Worm (Caenorhabditis elegans) whole organism, L2 larva: Measurements from ENCODE around the gene hmgr-1.
A peak's percentile ranks its signal among the peaks of the same experiment; 100 is the strongest.

Experiments used
- C34F6.9 ChIP-seq: fragments of 150-350 bp; optimal IDR thresholded peaks from 2 replicates; lab custom pipeline; 2014; ENCODE audit warnings: missing biosample characterization, missing genetic modification characterization
- F13H6.1 ChIP-seq: sonication (generic microtip); optimal IDR thresholded peaks from 2 replicates; lab custom pipeline; 2016; ENCODE audit warnings: missing genetic modification characterization, missing compliant biosample characterization
- R02D3.7 ChIP-seq: fragments of 150-350 bp; optimal IDR thresholded peaks from 2 replicates; lab custom pipeline; 2014; ENCODE audit warnings: missing biosample characterization, missing genetic modification characterization
- Y55F3AM.14 ChIP-seq: fragments of 200-800 bp; sonication (Bioruptor generic); optimal IDR thresholded peaks from 2 replicates; lab custom pipeline; 2018; ENCODE audit warnings: mild to moderate bottlenecking, missing genetic modification characterization, missing compliant biosample characterization
- alr-1 ChIP-seq: fragments of 150-350 bp; optimal IDR thresholded peaks from 2 replicates; lab custom pipeline; 2014; ENCODE audit warnings: missing biosample characterization, missing genetic modification characterization
- aly-2 ChIP-seq: fragments of 150-350 bp; optimal IDR thresholded peaks from 2 replicates; lab custom pipeline; 2014; ENCODE audit warnings: missing biosample characterization, missing genetic modification characterization
- ama-1 ChIP-seq: fragments of 150-350 bp; optimal IDR thresholded peaks from 2 replicates; lab custom pipeline; 2018; ENCODE audit warnings: inconsistent platforms
- blmp-1 ChIP-seq: sonication (generic microtip); optimal IDR thresholded peaks from 2 replicates; lab custom pipeline; 2017; ENCODE audit warnings: missing genetic modification characterization, mild to moderate bottlenecking, missing compliant biosample characterization, antibody characterized with exemption, moderate library complexity; ENCODE audit not compliant: insufficient read depth
- ceh-16 ChIP-seq: fragments of 150-350 bp; optimal IDR thresholded peaks from 2 replicates; lab custom pipeline; 2014; ENCODE audit warnings: missing biosample characterization, missing genetic modification characterization
- ceh-82 ChIP-seq: fragments of 150-350 bp; optimal IDR thresholded peaks from 2 replicates; lab custom pipeline; 2014; ENCODE audit warnings: missing biosample characterization, missing genetic modification characterization
- crh-2 ChIP-seq: sonication (generic microtip); optimal IDR thresholded peaks from 2 replicates; lab custom pipeline; 2017; ENCODE audit warnings: missing biosample characterization, missing genetic modification characterization
- elt-3 ChIP-seq: sonication (generic microtip); optimal IDR thresholded peaks from 2 replicates; lab custom pipeline; 2017; ENCODE audit warnings: missing biosample characterization, missing genetic modification characterization
- fos-1 ChIP-seq: fragments of 150-350 bp; optimal IDR thresholded peaks from 2 replicates; lab custom pipeline; 2014; ENCODE audit warnings: missing biosample characterization, missing genetic modification characterization
- gmeb-1 ChIP-seq: fragments of 150-350 bp; optimal IDR thresholded peaks from 2 replicates; lab custom pipeline; 2014; ENCODE audit warnings: missing biosample characterization, missing genetic modification characterization
- lin-13 ChIP-seq: fragments of 150-350 bp; optimal IDR thresholded peaks from 2 replicates; lab custom pipeline; 2014; ENCODE audit warnings: missing biosample characterization, missing genetic modification reagents, missing genetic modification characterization
- lin-39 ChIP-seq: fragments of 150-350 bp; optimal IDR thresholded peaks from 2 replicates; lab custom pipeline; 2014; ENCODE audit warnings: missing biosample characterization, missing genetic modification reagents, missing genetic modification characterization
- lsy-2 ChIP-seq, 2 experiments: fragments of 150-350 bp in 1 of 2; sonication (generic microtip) in 1 of 2; optimal IDR thresholded peaks; 2 replicates each; lab custom pipeline; 2014 to 2017; ENCODE audit warnings: missing biosample characterization in 2 of 2, missing genetic modification characterization in 2 of 2
- mab-5 ChIP-seq: fragments of 150-350 bp; optimal IDR thresholded peaks from 2 replicates; lab custom pipeline; 2014; ENCODE audit warnings: missing biosample characterization, missing genetic modification characterization
- mdl-1 ChIP-seq, 2 experiments: fragments of 150-350 bp in 1 of 2; sonication (generic microtip) in 1 of 2; optimal IDR thresholded peaks; 2 replicates each; lab custom pipeline; 2017; ENCODE audit warnings: missing biosample characterization in 2 of 2, missing genetic modification characterization in 2 of 2
- nhr-12 ChIP-seq: fragments of 150-350 bp; optimal IDR thresholded peaks from 2 replicates; lab custom pipeline; 2014; ENCODE audit warnings: missing biosample characterization, missing genetic modification characterization
- nhr-129 ChIP-seq: fragments of 150-350 bp; optimal IDR thresholded peaks from 2 replicates; lab custom pipeline; 2014; ENCODE audit warnings: missing biosample characterization, missing genetic modification characterization
- nhr-23 ChIP-seq: fragments of 150-350 bp; optimal IDR thresholded peaks from 2 replicates; lab custom pipeline; 2014; ENCODE audit warnings: missing biosample characterization, missing genetic modification reagents, missing genetic modification characterization
- nhr-237 ChIP-seq: fragments of 150-350 bp; optimal IDR thresholded peaks from 2 replicates; lab custom pipeline; 2014; ENCODE audit warnings: missing biosample characterization, missing genetic modification characterization
- nhr-25 ChIP-seq: fragments of 150-350 bp; sonication (generic microtip); optimal IDR thresholded peaks from 3 replicates; lab custom pipeline; 2014; ENCODE audit warnings: missing biosample characterization, missing genetic modification characterization
- nhr-6 ChIP-seq: fragments of 150-350 bp; optimal IDR thresholded peaks from 2 replicates; lab custom pipeline; 2014; ENCODE audit warnings: missing biosample characterization, missing genetic modification characterization
- nhr-77 ChIP-seq: fragments of 150-350 bp; optimal IDR thresholded peaks from 2 replicates; lab custom pipeline; 2014; ENCODE audit warnings: missing biosample characterization, missing genetic modification characterization
- peb-1 ChIP-seq: fragments of 150-350 bp; optimal IDR thresholded peaks from 2 replicates; lab custom pipeline; 2014; ENCODE audit warnings: missing biosample characterization, missing genetic modification characterization
- sem-4 ChIP-seq: fragments of 150-350 bp; optimal IDR thresholded peaks from 2 replicates; lab custom pipeline; 2014; ENCODE audit warnings: missing biosample characterization, missing genetic modification reagents, missing genetic modification characterization
- skn-1 ChIP-seq: sonication (generic microtip); optimal IDR thresholded peaks from 2 replicates; lab custom pipeline; 2017; ENCODE audit warnings: missing biosample characterization, missing genetic modification characterization
- sma-9 ChIP-seq, 2 experiments: fragments of 150-350 bp in 1 of 2; sonication (generic microtip) in 1 of 2; optimal IDR thresholded peaks; 2 replicates each; lab custom pipeline; 2014 to 2016; ENCODE audit warnings: missing genetic modification characterization in 2 of 2, mild to moderate bottlenecking in 1 of 2, missing biosample characterization in 1 of 2, missing compliant biosample characterization in 1 of 2, missing genetic modification reagents in 1 of 2, moderate library complexity in 1 of 2
- snpc-4 ChIP-seq: fragments of 150-350 bp; optimal IDR thresholded peaks from 2 replicates; lab custom pipeline; 2014; ENCODE audit warnings: missing biosample characterization, missing genetic modification characterization
- unc-39 ChIP-seq: fragments of 150-350 bp; optimal IDR thresholded peaks from 2 replicates; lab custom pipeline; 2014; ENCODE audit warnings: missing biosample characterization, missing genetic modification characterization
- ztf-1 ChIP-seq: fragments of 200-800 bp; sonication (Bioruptor generic); conservative IDR thresholded peaks from 2 replicates; pipeline ENCODE4 v1.3.6; 2022; ENCODE audit warnings: missing genetic modification characterization, missing compliant biosample characterization
- ztf-11 ChIP-seq: sonication (generic microtip); optimal IDR thresholded peaks from 2 replicates; lab custom pipeline; 2017; ENCODE audit warnings: missing biosample characterization, missing genetic modification characterization
- ztf-4 ChIP-seq: fragments of 150-350 bp; optimal IDR thresholded peaks from 2 replicates; lab custom pipeline; 2014; ENCODE audit warnings: missing biosample characterization, missing genetic modification characterization

Gene hmgr-1

ce11 chrIII:7387359-7387758 is 28.1 kb downstream of the hmgr-1 start (continued):
- TF ChIP-seq blmp-1 (tag; lab: Kevin White, UChicago): no peak
- peak; percentile 38 for TF ChIP-seq snpc-4 (tag; lab: Kevin White, UChicago)
- no peak for TF ChIP-seq elt-3 (tag; lab: Kevin White, UChicago)
- no peak for TF ChIP-seq mab-5 (tag; lab: Kevin White, UChicago)
- no peak for TF ChIP-seq ztf-1 (GFP tag; lab: Robert Waterston, UW)
- TF ChIP-seq nhr-6 (tag; lab: Kevin White, UChicago): no peak
- no peak for TF ChIP-seq ama-1 (lab: Kevin White, UChicago)
- no peak for TF ChIP-seq alr-1
- TF ChIP-seq sma-9 (GFP tag; optimal IDR thresholded peaks at IDR 0.05; lab: Kevin White, UChicago): peak; percentile 57
- no peak for TF ChIP-seq sma-9 (tag; optimal IDR thresholded peaks at IDR 0.05; lab: Kevin White, UChicago)
- TF ChIP-seq ceh-16 (tag; lab: Kevin White, UChicago): no peak
- no peak for TF ChIP-seq nhr-12 (tag; lab: Kevin White, UChicago)
- no peak for TF ChIP-seq nhr-237 (tag; lab: Kevin White, UChicago)
- no peak for TF ChIP-seq nhr-77 (tag; lab: Kevin White, UChicago)
- no peak for TF ChIP-seq ztf-11
- peak; percentile 99 for TF ChIP-seq Y55F3AM.14
- peak; percentile 71 for TF ChIP-seq F13H6.1 (tag; lab: Kevin White, UChicago)

ce11 chrIII:7395354-7395753 is 36.1 kb downstream of the hmgr-1 start, which contains the start of gene lgc-50:
Gene lgc-50, minus strand, starts transcription at chrIII:7395454.
- TF ChIP-seq lin-39 (tag; lab: Kevin White, UChicago) (no peak), unc-39 (tag; lab: Kevin White, UChicago) (no peak), crh-2 (tag; lab: Kevin White, UChicago) (no peak), mdl-1 (tag; optimal IDR thresholded peaks at IDR 0.05; lab: Kevin White, UChicago) (no peak), alr-1 (no peak), blmp-1 (tag; lab: Kevin White, UChicago) (no peak), ztf-1 (GFP tag; lab: Robert Waterston, UW) (no peak), C34F6.9 (tag; lab: Kevin White, UChicago) (no peak), peb-1 (tag; lab: Kevin White, UChicago) (no peak), ceh-16 (tag; lab: Kevin White, UChicago) (no peak), sem-4 (no peak), gmeb-1 (tag; lab: Kevin White, UChicago) (no peak), F13H6.1 (tag; lab: Kevin White, UChicago) (no peak), R02D3.7 (no peak), ceh-82 (tag; lab: Kevin White, UChicago) (no peak), ztf-4 (tag; lab: Kevin White, UChicago) (no peak), nhr-6 (tag; lab: Kevin White, UChicago) (no peak), snpc-4 (tag; lab: Kevin White, UChicago) (no peak), fos-1 (tag; lab: Kevin White, UChicago) (no peak)

- peak; percentile 1 for TF ChIP-seq fos-1 (tag; lab: Kevin White, UChicago)
- TF ChIP-seq aly-2 (tag; lab: Kevin White, UChicago): no peak
- TF ChIP-seq nhr-129 (tag; lab: Kevin White, UChicago): peak; percentile 25
- peak in 1 of 2 experiments; percentile 28 for TF ChIP-seq lsy-2 (tag; optimal IDR thresholded peaks at IDR 0.05; lab: Kevin White, UChicago)
- no peak for TF ChIP-seq crh-2 (tag; lab: Kevin White, UChicago)
- TF ChIP-seq lin-13 (GFP tag; lab: Kevin White, UChicago): no peak
- no peak for TF ChIP-seq nhr-23 (tag; lab: Kevin White, UChicago)
These were observed 37.9 kb downstream of the hmgr-1 start for ce11 chrIII:7397196-7397595.

- no peak for TF ChIP-seq sma-9 (GFP tag; optimal IDR thresholded peaks at IDR 0.05; lab: Kevin White, UChicago)
- TF ChIP-seq sma-9 (tag; optimal IDR thresholded peaks at IDR 0.05; lab: Kevin White, UChicago): no peak
- no peak for TF ChIP-seq nhr-25 (tag; lab: Kevin White, UChicago)
- no peak for TF ChIP-seq lin-13 (GFP tag; lab: Kevin White, UChicago)
- no peak for TF ChIP-seq skn-1 (tag; lab: Kevin White, UChicago)
- no peak for TF ChIP-seq C34F6.9 (tag; lab: Kevin White, UChicago)
- TF ChIP-seq mdl-1 (tag; optimal IDR thresholded peaks at IDR 0.05; lab: Kevin White, UChicago): no peak
- TF ChIP-seq nhr-129 (tag; lab: Kevin White, UChicago): no peak
- no peak for TF ChIP-seq ceh-82 (tag; lab: Kevin White, UChicago)
- TF ChIP-seq nhr-23 (tag; lab: Kevin White, UChicago): no peak
- no peak for TF ChIP-seq fos-1 (tag; lab: Kevin White, UChicago)
- TF ChIP-seq Y55F3AM.14: no peak
- no peak for TF ChIP-seq nhr-237 (tag; lab: Kevin White, UChicago)
These were observed 39.7 kb downstream of the hmgr-1 start for ce11 chrIII:7399004-7399403.
